Fruit fly (Drosophila melanogaster) whole organism, prepupa: Measurements from ENCODE around the gene CG12010.

Experiments used
- Blimp-1 ChIP-seq: fragments of 200-800 bp; sonication (Bioruptor generic); optimal IDR thresholded peaks from 3 replicates; lab custom pipeline; 2017; ENCODE audit warnings: missing biosample characterization, missing genetic modification characterization, mild to moderate bottlenecking, moderate library complexity, missing genetic modification reagents
- CG10669 ChIP-seq: fragments of 200-800 bp; sonication (Bioruptor generic); optimal IDR thresholded peaks from 3 replicates; lab custom pipeline; 2018; ENCODE audit warnings: missing biosample characterization, mild to moderate bottlenecking, missing genetic modification characterization, moderate library complexity
- CG11902 ChIP-seq: fragments of 200-800 bp; sonication (Bioruptor generic); optimal IDR thresholded peaks from 3 replicates; lab custom pipeline; 2016; ENCODE audit warnings: missing biosample characterization, missing genetic modification characterization
- CG15336 ChIP-seq: fragments of 200-800 bp; sonication (Bioruptor generic); IDR thresholded peaks from 2 replicates; pipeline ENCODE4 v1.3.6; 2022; ENCODE audit warnings: missing biosample characterization, missing genetic modification characterization
- CG1621 ChIP-seq: fragments of 200-800 bp; sonication (Bioruptor generic); optimal IDR thresholded peaks from 3 replicates; lab custom pipeline; 2018; ENCODE audit warnings: missing biosample characterization, mild to moderate bottlenecking, missing genetic modification characterization
- CG16779 ChIP-seq: fragments of 200-800 bp; sonication (Bioruptor generic); optimal IDR thresholded peaks from 3 replicates; lab custom pipeline; 2017; ENCODE audit warnings: missing biosample characterization, mild to moderate bottlenecking, missing genetic modification characterization
- CG31627 ChIP-seq: fragments of 200-800 bp; sonication (Bioruptor generic); optimal IDR thresholded peaks from 3 replicates; lab custom pipeline; 2016; ENCODE audit warnings: missing biosample characterization, missing genetic modification characterization
- CG32006 ChIP-seq: fragments of 200-800 bp; sonication (Bioruptor generic); optimal IDR thresholded peaks from 3 replicates; lab custom pipeline; 2017; ENCODE audit warnings: missing biosample characterization, mild to moderate bottlenecking, missing genetic modification characterization
- CG34406 ChIP-seq: fragments of 200-800 bp; sonication (Bioruptor generic); optimal IDR thresholded peaks from 3 replicates; lab custom pipeline; 2016; ENCODE audit warnings: missing biosample characterization, missing genetic modification characterization
- CG3919 ChIP-seq: fragments of 200-800 bp; sonication (Bioruptor generic); optimal IDR thresholded peaks from 3 replicates; lab custom pipeline; 2016; ENCODE audit warnings: missing biosample characterization, missing genetic modification characterization
- CG4318 ChIP-seq: fragments of 200-800 bp; sonication (Bioruptor generic); optimal IDR thresholded peaks from 3 replicates; lab custom pipeline; 2017; ENCODE audit warnings: missing biosample characterization, mild to moderate bottlenecking, missing genetic modification characterization
- CG6163 ChIP-seq: fragments of 200-800 bp; sonication (Bioruptor generic); IDR thresholded peaks from 3 replicates; pipeline ENCODE4 v1.3.6; 2022; ENCODE audit warnings: missing biosample characterization, missing genetic modification characterization
- CG6276 ChIP-seq: fragments of 200-800 bp; sonication (Bioruptor generic); optimal IDR thresholded peaks from 2 replicates; lab custom pipeline; 2017; ENCODE audit warnings: missing biosample characterization, mild to moderate bottlenecking, missing genetic modification characterization
- CG6792 ChIP-seq: fragments of 200-800 bp; sonication (Bioruptor generic); optimal IDR thresholded peaks from 3 replicates; lab custom pipeline; 2016; ENCODE audit warnings: missing biosample characterization, missing genetic modification characterization
- CG8319 ChIP-seq: fragments of 200-800 bp; sonication (Bioruptor generic); optimal IDR thresholded peaks from 3 replicates; lab custom pipeline; 2016; ENCODE audit warnings: missing biosample characterization, missing genetic modification characterization
- CG8632 ChIP-seq: fragments of 200-800 bp; sonication (Bioruptor generic); optimal IDR thresholded peaks from 3 replicates; lab custom pipeline; 2016; ENCODE audit warnings: missing biosample characterization, missing genetic modification characterization
- CG9139 ChIP-seq: fragments of 200-800 bp; sonication (Bioruptor generic); optimal IDR thresholded peaks from 3 replicates; lab custom pipeline; 2017; ENCODE audit warnings: missing biosample characterization, mild to moderate bottlenecking, missing genetic modification characterization
- Eip78C ChIP-seq: fragments of 200-800 bp; sonication (Bioruptor generic); peaks from one replicate; lab custom pipeline; 2016; ENCODE audit warnings: missing biosample characterization, missing genetic modification characterization
- Eip93F ChIP-seq: fragments of 200-800 bp; sonication (Bioruptor generic); optimal IDR thresholded peaks from 2 replicates; lab custom pipeline; 2016; ENCODE audit warnings: missing biosample characterization, mild to moderate bottlenecking, missing genetic modification characterization
- Ets21C ChIP-seq: fragments of 200-800 bp; sonication (Bioruptor generic); optimal IDR thresholded peaks from 3 replicates; lab custom pipeline; 2016; ENCODE audit warnings: missing biosample characterization, missing genetic modification characterization
- Ets96B ChIP-seq: fragments of 200-800 bp; optimal IDR thresholded peaks from 2 replicates; lab custom pipeline; 2019; ENCODE audit warnings: missing biosample characterization, mild to moderate bottlenecking, missing genetic modification characterization, moderate library complexity
- Gug ChIP-seq: fragments of 200-800 bp; sonication (Bioruptor generic); IDR thresholded peaks from 2 replicates; pipeline ENCODE4 v1.3.6; 2022; ENCODE audit warnings: missing biosample characterization, missing genetic modification characterization
- Hr38 ChIP-seq: sonication (Bioruptor generic); optimal IDR thresholded peaks from 2 replicates; lab custom pipeline; 2016; ENCODE audit warnings: missing biosample characterization, missing genetic modification characterization
- Hr39 ChIP-seq: fragments of 200-800 bp; sonication (Bioruptor generic); optimal IDR thresholded peaks from 2 replicates; lab custom pipeline; 2016; ENCODE audit warnings: missing biosample characterization, missing genetic modification characterization
- Met ChIP-seq: fragments of 200-800 bp; sonication (Bioruptor generic); optimal IDR thresholded peaks from 3 replicates; lab custom pipeline; 2016; ENCODE audit warnings: missing biosample characterization, missing genetic modification characterization
- OdsH ChIP-seq: fragments of 200-800 bp; sonication (Bioruptor generic); optimal IDR thresholded peaks from 3 replicates; lab custom pipeline; 2016; ENCODE audit warnings: missing biosample characterization, missing genetic modification characterization
- Smox ChIP-seq: fragments of 200-800 bp; sonication (Bioruptor generic); optimal IDR thresholded peaks from 3 replicates; lab custom pipeline; 2016; ENCODE audit warnings: missing biosample characterization, missing genetic modification characterization
- Sox102F ChIP-seq: fragments of 200-800 bp; sonication (Bioruptor generic); optimal IDR thresholded peaks from 2 replicates; lab custom pipeline; 2016; ENCODE audit warnings: missing biosample characterization, mild to moderate bottlenecking, missing genetic modification characterization
- Sox14 ChIP-seq: fragments of 200-800 bp; sonication (Bioruptor generic); optimal IDR thresholded peaks from 3 replicates; lab custom pipeline; 2016; ENCODE audit warnings: missing biosample characterization, missing genetic modification characterization
- Sox15 ChIP-seq: fragments of 200-800 bp; sonication (Bioruptor generic); optimal IDR thresholded peaks from 3 replicates; lab custom pipeline; 2016; ENCODE audit warnings: missing biosample characterization, missing genetic modification characterization
- achi ChIP-seq: fragments of 200-800 bp; sonication (Bioruptor generic); optimal IDR thresholded peaks from 3 replicates; lab custom pipeline; 2016; ENCODE audit warnings: missing biosample characterization, missing genetic modification characterization
- acj6 ChIP-seq: fragments of 200-800 bp; sonication (Bioruptor generic); optimal IDR thresholded peaks from 3 replicates; lab custom pipeline; 2016; ENCODE audit warnings: missing biosample characterization, missing genetic modification characterization
- cyc ChIP-seq: fragments of 200-800 bp; sonication (Bioruptor generic); optimal IDR thresholded peaks from 3 replicates; lab custom pipeline; 2016; ENCODE audit warnings: missing biosample characterization, missing genetic modification characterization
- dac ChIP-seq: fragments of 200-800 bp; sonication (Bioruptor generic); optimal IDR thresholded peaks from 2 replicates; lab custom pipeline; 2017; ENCODE audit warnings: missing biosample characterization, mild to moderate bottlenecking, missing genetic modification characterization
- dsx ChIP-seq: fragments of 200-800 bp; optimal IDR thresholded peaks from 3 replicates; lab custom pipeline; 2019; ENCODE audit warnings: missing biosample characterization, mild to moderate bottlenecking, missing genetic modification characterization, moderate library complexity; ENCODE audit not compliant: poor library complexity, severe bottlenecking
- eg ChIP-seq: fragments of 200-800 bp; sonication (Bioruptor generic); IDR thresholded peaks from 3 replicates; pipeline ENCODE4 v1.3.6; 2022; ENCODE audit warnings: missing biosample characterization, missing genetic modification characterization
- esn ChIP-seq: fragments of 200-800 bp; sonication (Bioruptor generic); optimal IDR thresholded peaks from 2 replicates; lab custom pipeline; 2016; ENCODE audit warnings: missing biosample characterization, mild to moderate bottlenecking, missing genetic modification characterization, moderate library complexity
- fkh ChIP-seq: fragments of 200-800 bp; sonication (Bioruptor generic); optimal IDR thresholded peaks from 3 replicates; lab custom pipeline; 2017; ENCODE audit warnings: missing biosample characterization, mild to moderate bottlenecking, missing genetic modification characterization, moderate library complexity
- lz ChIP-seq: fragments of 200-800 bp; sonication (Bioruptor generic); optimal IDR thresholded peaks from 3 replicates; lab custom pipeline; 2016; ENCODE audit warnings: missing biosample characterization, missing genetic modification characterization
- net ChIP-seq: fragments of 200-800 bp; sonication (Bioruptor generic); optimal IDR thresholded peaks from 3 replicates; lab custom pipeline; 2016; ENCODE audit warnings: missing biosample characterization, missing genetic modification characterization
- pdm3 ChIP-seq: fragments of 200-800 bp; sonication (Bioruptor generic); optimal IDR thresholded peaks from 3 replicates; lab custom pipeline; 2016; ENCODE audit warnings: missing biosample characterization, missing genetic modification characterization
- salr ChIP-seq, 2 experiments: fragments of 200-800 bp; sonication (Bioruptor generic); optimal IDR thresholded peaks; 3 replicates each; lab custom pipeline; 2016 to 2018; ENCODE audit warnings: missing biosample characterization in 2 of 2, missing genetic modification characterization in 2 of 2, mild to moderate bottlenecking in 1 of 2
- spab ChIP-seq: fragments of 200-800 bp; sonication (Bioruptor generic); optimal IDR thresholded peaks from 2 replicates; lab custom pipeline; 2017; ENCODE audit warnings: missing biosample characterization, mild to moderate bottlenecking, missing genetic modification characterization, missing genetic modification reagents
- ss ChIP-seq, 2 experiments: fragments of 200-800 bp; sonication (Bioruptor generic); optimal IDR thresholded peaks; 2 replicates in 1 of 2; 3 replicates in 1 of 2; lab custom pipeline; 2017 to 2018; ENCODE audit warnings: mild to moderate bottlenecking in 2 of 2, missing biosample characterization in 2 of 2, missing genetic modification characterization in 2 of 2, moderate library complexity in 1 of 2
- vri ChIP-seq: fragments of 200-800 bp; sonication (Bioruptor generic); optimal IDR thresholded peaks from 3 replicates; lab custom pipeline; 2016; ENCODE audit warnings: missing biosample characterization, mild to moderate bottlenecking, missing genetic modification characterization

Gene CG12010

dm6 chr3L:3396056-3396455 is 22.0 kb downstream of the CG12010 start (continued):
- TF ChIP-seq CG15336 (GFP tag; lab: Robert Waterston, UW) (peak; percentile 94), achi (peak; percentile 89), CG1621 (tag; lab: Kevin White, UChicago) (peak; percentile 73), CG6792 (GFP tag; lab: Kevin White, UChicago) (peak; percentile 77), ss (GFP tag; optimal IDR thresholded peaks at IDR 0.05; lab: Kevin White, UChicago) (peak; percentile 71 to 84), CG10669 (GFP tag; lab: Kevin White, UChicago) (peak; percentile 84), Hr39 (peak; percentile 71), Sox14 (GFP tag; lab: Kevin White, UChicago) (peak; percentile 87), CG6276 (GFP tag; lab: Kevin White, UChicago) (peak; percentile 89), Ets96B (tag; lab: Kevin White, UChicago) (peak; percentile 88), Eip78C (GFP tag; lab: Kevin White, UChicago) (peak; percentile 97), Gug (GFP tag; lab: Robert Waterston, UW) (peak; percentile 88), dac (GFP tag; lab: Kevin White, UChicago) (peak; percentile 79), pdm3 (GFP tag; lab: Kevin White, UChicago) (peak; percentile 87), lz (peak; percentile 73), CG8632 (peak; percentile 84), Smox (GFP tag; lab: Kevin White, UChicago) (peak; percentile 70)

dm6 chr3L:3397309-3397821 is 23.3 kb downstream of the CG12010 start:
- no peak for TF ChIP-seq Ets21C (GFP tag; lab: Kevin White, UChicago)
- TF ChIP-seq CG4318: no peak
- no peak for TF ChIP-seq CG31627
- TF ChIP-seq CG6276 (GFP tag; lab: Kevin White, UChicago): no peak
- TF ChIP-seq CG9139 (GFP tag; lab: Kevin White, UChicago): no peak
- TF ChIP-seq cyc (GFP tag; lab: Kevin White, UChicago): no peak
- TF ChIP-seq, all 60 proteins: peak for 0

- TF ChIP-seq spab (GFP tag; lab: Kevin White, UChicago) (peak; percentile 89), CG10669 (GFP tag; lab: Kevin White, UChicago) (peak; percentile 90), salr (GFP tag; optimal IDR thresholded peaks at IDR 0.05; lab: Kevin White, UChicago) (peak; percentile 74 to 86), CG34406 (GFP tag; lab: Kevin White, UChicago) (peak; percentile 83), Eip78C (GFP tag; lab: Kevin White, UChicago) (peak; percentile 97), CG6276 (GFP tag; lab: Kevin White, UChicago) (peak; percentile 54), CG11902 (peak; percentile 79), Smox (GFP tag; lab: Kevin White, UChicago) (peak; percentile 91), OdsH (GFP tag; lab: Kevin White, UChicago) (peak; percentile 89), fkh (GFP tag; lab: Kevin White, UChicago) (no peak), CG1621 (tag; lab: Kevin White, UChicago) (peak; percentile 87), CG3919 (peak; percentile 94), esn (GFP tag; lab: Kevin White, UChicago) (peak; percentile 93), Sox102F (GFP tag; lab: Kevin White, UChicago) (peak; percentile 92), cyc (GFP tag; lab: Kevin White, UChicago) (peak; percentile 93), CG9139 (GFP tag; lab: Kevin White, UChicago) (peak; percentile 89), CG4318 (peak; percentile 60), Sox14 (GFP tag; lab: Kevin White, UChicago) (peak; percentile 92), Met (GFP tag; lab: Kevin White, UChicago) (peak; percentile 93), achi (peak; percentile 90), pdm3 (GFP tag; lab: Kevin White, UChicago) (peak; percentile 89), ss (GFP tag; optimal IDR thresholded peaks at IDR 0.05; lab: Kevin White, UChicago) (peak; percentile 89), vri (GFP tag; lab: Kevin White, UChicago) (peak; percentile 89), acj6 (peak; percentile 89), CG32006 (GFP tag; lab: Kevin White, UChicago) (peak; percentile 77), CG16779 (tag; lab: Kevin White, UChicago) (peak; percentile 67), Hr38 (GFP tag; lab: Kevin White, UChicago) (no peak), CG6792 (GFP tag; lab: Kevin White, UChicago) (peak; percentile 82), eg (peak; percentile 78), dsx (GFP tag; lab: Kevin White, UChicago) (peak; percentile 91), Blimp-1 (GFP tag; lab: Kevin White, UChicago) (peak; percentile 75), CG6163 (GFP tag; lab: Robert Waterston, UW) (peak; percentile 93), Eip93F (GFP tag; lab: Kevin White, UChicago) (peak; percentile 80), Gug (GFP tag; lab: Robert Waterston, UW) (peak; percentile 53), CG8319 (GFP tag; lab: Kevin White, UChicago) (peak; percentile 81), CG15336 (GFP tag; lab: Robert Waterston, UW) (peak; percentile 68), net (GFP tag; lab: Kevin White, UChicago) (peak; percentile 84), Sox15 (GFP tag; lab: Kevin White, UChicago) (peak; percentile 79)
Observed at dm6 chr3L:3397849-3398248, 23.8 kb downstream of the CG12010 start.
